Worm (Caenorhabditis elegans) whole organism, L2 larva: ENCODE results near the gene F19B6.1.

ENCODE experiments used
- ceh-16 ChIP-seq: fragments of 150-350 bp; optimal IDR thresholded peaks from 2 replicates; lab custom pipeline; 2014; ENCODE audit warnings: missing biosample characterization, missing genetic modification characterization
- elt-1 ChIP-seq: fragments of 150-350 bp; optimal IDR thresholded peaks from 2 replicates; lab custom pipeline; 2014; ENCODE audit warnings: missing biosample characterization, missing genetic modification characterization
- lin-13 ChIP-seq: fragments of 150-350 bp; optimal IDR thresholded peaks from 2 replicates; lab custom pipeline; 2014; ENCODE audit warnings: missing biosample characterization, missing genetic modification reagents, missing genetic modification characterization
- lsy-2 ChIP-seq, 2 experiments: fragments of 150-350 bp in 1 of 2; sonication (generic microtip) in 1 of 2; optimal IDR thresholded peaks; 2 replicates each; lab custom pipeline; 2014 to 2017; ENCODE audit warnings: missing biosample characterization in 2 of 2, missing genetic modification characterization in 2 of 2
- nhr-11 ChIP-seq: fragments of 150-350 bp; optimal IDR thresholded peaks from 2 replicates; lab custom pipeline; 2014; ENCODE audit warnings: missing biosample characterization, missing genetic modification characterization
- nhr-23 ChIP-seq: fragments of 150-350 bp; optimal IDR thresholded peaks from 2 replicates; lab custom pipeline; 2014; ENCODE audit warnings: missing biosample characterization, missing genetic modification reagents, missing genetic modification characterization
- unc-39 ChIP-seq: fragments of 150-350 bp; optimal IDR thresholded peaks from 2 replicates; lab custom pipeline; 2014; ENCODE audit warnings: missing biosample characterization, missing genetic modification characterization
- unc-62 ChIP-seq: fragments of 150-350 bp; optimal IDR thresholded peaks from 2 replicates; lab custom pipeline; 2014; ENCODE audit warnings: missing biosample characterization, missing genetic modification reagents, missing genetic modification characterization
- zag-1 ChIP-seq: fragments of 150-350 bp; optimal IDR thresholded peaks from 2 replicates; lab custom pipeline; 2014; ENCODE audit warnings: missing biosample characterization, missing genetic modification characterization

DNA sequence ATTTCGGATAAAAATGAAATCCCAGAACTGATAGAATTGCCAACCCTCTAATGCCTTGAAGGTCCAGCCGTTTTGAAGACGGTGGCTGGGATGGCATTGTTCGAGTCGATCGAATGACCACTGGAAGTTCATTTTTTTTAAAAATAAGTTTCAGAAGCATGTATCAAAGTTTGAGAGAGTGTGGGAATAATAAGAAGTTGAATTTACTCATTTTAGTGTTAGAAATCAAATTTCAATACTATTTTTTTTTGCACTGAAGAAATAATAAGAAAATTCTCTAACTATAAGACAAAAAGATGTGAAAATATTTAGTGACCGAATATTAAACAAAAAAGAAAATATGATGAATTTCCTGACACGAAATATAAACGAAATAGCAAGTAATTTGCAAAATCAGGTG, 34.7 kb downstream of the F19B6.1 start, which contains the start of gene oac-59:
- TF ChIP-seq zag-1 (tag; lab: Kevin White, UChicago) (no peak), ceh-16 (no peak), lsy-2 (tag; optimal IDR thresholded peaks at IDR 0.05; lab: Kevin White, UChicago) (no peak), unc-39 (no peak), unc-62 (GFP tag; lab: Kevin White, UChicago) (no peak), nhr-11 (tag; lab: Kevin White, UChicago) (no peak), elt-1 (tag; lab: Kevin White, UChicago) (no peak), lin-13 (GFP tag; lab: Kevin White, UChicago) (no peak), nhr-23 (tag; lab: Kevin White, UChicago) (no peak)
